Comparison of ENCODE assay signal across 1 fruit fly cellular context in genomic region chr3R:18245044-18245596, dm6.
TF ChIP-seq lines count a peak whose summit lies in the region.

No protein-coding gene starts in this region.

TF ChIP-seq in whole organism, embryonic, 481 proteins besides CTCF, POLR2A, EP300 and RAD21 (continued from another document):
- TF ChIP-seq Dfd (GFP tag; optimal IDR thresholded peaks at IDR 0.05; lab: Kevin White, UChicago), result no peak
- TF ChIP-seq wek (GFP tag; optimal IDR thresholded peaks at IDR 0.05; lab: Kevin White, UChicago), result no peak
- TF ChIP-seq ttk (GFP tag; IDR thresholded peaks at IDR 0.05; lab: Robert Waterston, UW), result 0 out of 2 replicates have a peak, but pooled peaks have one; percentile 17
- no peak for TF ChIP-seq Pdp1 (GFP tag; optimal IDR thresholded peaks at IDR 0.05; lab: Kevin White, UChicago)
- no peak for TF ChIP-seq Bdp1 (GFP tag; optimal IDR thresholded peaks at IDR 0.05; lab: Kevin White, UChicago)
- TF ChIP-seq CG31388 (GFP tag; optimal IDR thresholded peaks at IDR 0.05; lab: Kevin White, UChicago), result no peak
- TF ChIP-seq CG8290 (GFP tag; optimal IDR thresholded peaks at IDR 0.05; lab: Kevin White, UChicago), result no peak
- no peak for TF ChIP-seq CG8290 (tag; optimal IDR thresholded peaks at IDR 0.05; lab: Kevin White, UChicago)
- no peak for TF ChIP-seq tin (GFP tag; optimal IDR thresholded peaks at IDR 0.05; lab: Kevin White, UChicago)
- no peak for TF ChIP-seq CG9817 (tag; optimal IDR thresholded peaks at IDR 0.05; lab: Kevin White, UChicago)
- no peak for TF ChIP-seq vvl (GFP tag; IDR thresholded peaks at IDR 0.05; lab: Robert Waterston, UW)
- TF ChIP-seq insv (GFP tag; optimal IDR thresholded peaks at IDR 0.05; lab: Kevin White, UChicago), result no peak
- TF ChIP-seq CG15601 (tag; optimal IDR thresholded peaks at IDR 0.05; lab: Kevin White, UChicago), result no peak
- no peak for TF ChIP-seq jigr1 (GFP tag; IDR thresholded peaks at IDR 0.05; lab: Robert Waterston, UW)
- TF ChIP-seq CG4820 (GFP tag; optimal IDR thresholded peaks at IDR 0.05; lab: Kevin White, UChicago), result no peak
- TF ChIP-seq CG16779 (GFP tag; IDR thresholded peaks at IDR 0.05; lab: Robert Waterston, UW), result 0 out of 2 replicates have a peak, but pooled peaks have one; percentile 3
- TF ChIP-seq sob (GFP tag; IDR thresholded peaks at IDR 0.05; lab: Robert Waterston, UW), result 0 out of 2 replicates have a peak, but pooled peaks have one; percentile 6
- TF ChIP-seq Asciz (GFP tag; optimal IDR thresholded peaks at IDR 0.05; lab: Kevin White, UChicago), result no peak
- no peak for TF ChIP-seq maf-S (GFP tag; optimal IDR thresholded peaks at IDR 0.05; lab: Kevin White, UChicago)
- peak; percentile 74 for TF ChIP-seq pros (GFP tag; optimal IDR thresholded peaks at IDR 0.05; lab: Kevin White, UChicago)
- TF ChIP-seq ap (GFP tag; IDR thresholded peaks at IDR 0.05; lab: Robert Waterston, UW), result peak; percentile 17; the same call in 1 of the 2 replicates
- no peak for TF ChIP-seq CG7556 (GFP tag; optimal IDR thresholded peaks at IDR 0.05; lab: Kevin White, UChicago)
- TF ChIP-seq CG7745 (tag; optimal IDR thresholded peaks at IDR 0.05; lab: Kevin White, UChicago), result no peak
- TF ChIP-seq hkb (optimal IDR thresholded peaks at IDR 0.05; lab: Kevin White, UChicago), result no peak
- peak; percentile 23; the same call in 1 of the 2 replicates for TF ChIP-seq hkb (GFP tag; IDR thresholded peaks at IDR 0.05; lab: Robert Waterston, UW)
- TF ChIP-seq CG15514 (GFP tag; optimal IDR thresholded peaks at IDR 0.05; lab: Kevin White, UChicago), result no peak
- peak; percentile 35 for TF ChIP-seq cg (GFP tag; optimal IDR thresholded peaks at IDR 0.05; lab: Kevin White, UChicago)
- no peak for TF ChIP-seq CG2199 (GFP tag; IDR thresholded peaks at IDR 0.05; lab: Robert Waterston, UW)
- TF ChIP-seq Gug (GFP tag; IDR thresholded peaks at IDR 0.05; lab: Robert Waterston, UW), result no peak
- no peak for TF ChIP-seq kni (GFP tag; optimal IDR thresholded peaks at IDR 0.05; lab: Kevin White, UChicago)
- TF ChIP-seq lilli (GFP tag; optimal IDR thresholded peaks at IDR 0.05; lab: Kevin White, UChicago), result no peak
- no peak for TF ChIP-seq Sry-δ (GFP tag; optimal IDR thresholded peaks at IDR 0.05; lab: Kevin White, UChicago)
- no peak for TF ChIP-seq Antp (GFP tag; optimal IDR thresholded peaks at IDR 0.05; lab: Kevin White, UChicago)
- TF ChIP-seq Jarid2 (GFP tag; optimal IDR thresholded peaks at IDR 0.05; lab: Kevin White, UChicago), result no peak
- no peak for TF ChIP-seq H2.0 (GFP tag; IDR thresholded peaks at IDR 0.05; lab: Robert Waterston, UW)
- no peak for TF ChIP-seq PHDP (tag; optimal IDR thresholded peaks at IDR 0.05; lab: Kevin White, UChicago)
- no peak for TF ChIP-seq Abd-B (GFP tag; optimal IDR thresholded peaks at IDR 0.05; lab: Kevin White, UChicago)
- TF ChIP-seq ac (GFP tag; optimal IDR thresholded peaks at IDR 0.05; lab: Kevin White, UChicago), result no peak
- TF ChIP-seq CG14441 (GFP tag; IDR thresholded peaks at IDR 0.05; lab: Robert Waterston, UW), result no peak
- no peak for TF ChIP-seq CG12219 (GFP tag; optimal IDR thresholded peaks at IDR 0.05; lab: Kevin White, UChicago)
- no peak for TF ChIP-seq kah (GFP tag; optimal IDR thresholded peaks at IDR 0.05; lab: Kevin White, UChicago)
- TF ChIP-seq onecut (GFP tag; IDR thresholded peaks at IDR 0.05; lab: Robert Waterston, UW), result no peak
- no peak for TF ChIP-seq eve (GFP tag; optimal IDR thresholded peaks at IDR 0.05; lab: Kevin White, UChicago)
- no peak for TF ChIP-seq hth (optimal IDR thresholded peaks at IDR 0.05; lab: Kevin White, UChicago)
- TF ChIP-seq seq (GFP tag; IDR thresholded peaks at IDR 0.05; lab: Robert Waterston, UW), result peak; percentile 16; the same call in 1 of the 2 replicates
- TF ChIP-seq Optix (GFP tag; IDR thresholded peaks at IDR 0.05; lab: Robert Waterston, UW), result no peak
- TF ChIP-seq twi (tag; optimal IDR thresholded peaks at IDR 0.05; lab: Kevin White, UChicago), result no peak
- TF ChIP-seq CG2120 (GFP tag; optimal IDR thresholded peaks at IDR 0.05; lab: Kevin White, UChicago), result no peak
- TF ChIP-seq CG6765 (GFP tag; optimal IDR thresholded peaks at IDR 0.05; lab: Kevin White, UChicago), result no peak
- TF ChIP-seq Hmx (GFP tag; optimal IDR thresholded peaks at IDR 0.05; lab: Kevin White, UChicago), result no peak
- TF ChIP-seq ewg (GFP tag; optimal IDR thresholded peaks at IDR 0.05; lab: Kevin White, UChicago), result peak; percentile 53
- no peak for TF ChIP-seq Hr51 (GFP tag; optimal IDR thresholded peaks at IDR 0.05; lab: Kevin White, UChicago)
- no peak for TF ChIP-seq crp (GFP tag; optimal IDR thresholded peaks at IDR 0.05; lab: Kevin White, UChicago)
- TF ChIP-seq CG11093 (GFP tag; IDR thresholded peaks at IDR 0.05; lab: Robert Waterston, UW), result no peak
- peak; percentile 32 for TF ChIP-seq lab (GFP tag; optimal IDR thresholded peaks at IDR 0.05; lab: Kevin White, UChicago)
- TF ChIP-seq ken (GFP tag; IDR thresholded peaks at IDR 0.05; lab: Robert Waterston, UW), result no peak
- TF ChIP-seq Sry-β (GFP tag; optimal IDR thresholded peaks at IDR 0.05; lab: Kevin White, UChicago), result no peak
- no peak for TF ChIP-seq bbx (GFP tag; IDR thresholded peaks at IDR 0.05; lab: Robert Waterston, UW; ENCODE audit: partially characterized antibody)
- TF ChIP-seq jing (GFP tag; optimal IDR thresholded peaks at IDR 0.05; lab: Kevin White, UChicago), result no peak
- TF ChIP-seq Camta (GFP tag; optimal IDR thresholded peaks at IDR 0.05; lab: Kevin White, UChicago), result no peak
- no peak for TF ChIP-seq CG16815 (GFP tag; optimal IDR thresholded peaks at IDR 0.05; lab: Kevin White, UChicago)
- no peak for TF ChIP-seq Dip3 (GFP tag; optimal IDR thresholded peaks at IDR 0.05; lab: Kevin White, UChicago)
- no peak for TF ChIP-seq CG3163 (GFP tag; optimal IDR thresholded peaks at IDR 0.05; lab: Kevin White, UChicago)
- no peak for TF ChIP-seq CG2202 (tag; optimal IDR thresholded peaks at IDR 0.05; lab: Kevin White, UChicago)
- TF ChIP-seq CG13296 (GFP tag; optimal IDR thresholded peaks at IDR 0.05; lab: Kevin White, UChicago), result no peak
- TF ChIP-seq CG5245 (GFP tag; optimal IDR thresholded peaks at IDR 0.05; lab: Kevin White, UChicago), result no peak
- no peak for TF ChIP-seq CG16863 (GFP tag; optimal IDR thresholded peaks at IDR 0.05; lab: Kevin White, UChicago)
- TF ChIP-seq CG3726 (GFP tag; IDR thresholded peaks at IDR 0.05; lab: Robert Waterston, UW), result no peak
- 0 out of 3 replicates have a peak, but pooled peaks have one; percentile 19 for TF ChIP-seq CG11695 (GFP tag; IDR thresholded peaks at IDR 0.05; lab: Robert Waterston, UW)
- TF ChIP-seq Ravus (GFP tag; IDR thresholded peaks at IDR 0.05; lab: Robert Waterston, UW), result no peak
- no peak for TF ChIP-seq yki (optimal IDR thresholded peaks at IDR 0.05; lab: Kevin White, UChicago)
- TF ChIP-seq ab (GFP tag; optimal IDR thresholded peaks at IDR 0.05; lab: Kevin White, UChicago), result no peak
- no peak for TF ChIP-seq Hr39 (optimal IDR thresholded peaks at IDR 0.05; lab: Kevin White, UChicago)
- TF ChIP-seq CG4854 (GFP tag; optimal IDR thresholded peaks at IDR 0.05; lab: Kevin White, UChicago), result no peak
- TF ChIP-seq nmo (GFP tag; optimal IDR thresholded peaks at IDR 0.05; lab: Kevin White, UChicago), result no peak
- no peak for TF ChIP-seq CG12769 (tag; optimal IDR thresholded peaks at IDR 0.05; lab: Kevin White, UChicago)
- no peak for TF ChIP-seq eyg (GFP tag; optimal IDR thresholded peaks at IDR 0.05; lab: Kevin White, UChicago)
- 0 out of 3 replicates have a peak, but pooled peaks have one; percentile 32 for TF ChIP-seq ci (GFP tag; IDR thresholded peaks at IDR 0.05; lab: Robert Waterston, UW)
- no peak for TF ChIP-seq dm (GFP tag; optimal IDR thresholded peaks at IDR 0.05; lab: Kevin White, UChicago)
- TF ChIP-seq CG4617 (GFP tag; optimal IDR thresholded peaks at IDR 0.05; lab: Kevin White, UChicago; ENCODE audit: borderline replicate concordance), result no peak
- no peak for TF ChIP-seq lmd (GFP tag; IDR thresholded peaks at IDR 0.05; lab: Robert Waterston, UW)
- TF ChIP-seq danr (GFP tag; IDR thresholded peaks at IDR 0.05; lab: Robert Waterston, UW), result no peak
- peak; percentile 29 for TF ChIP-seq Ets65A (GFP tag; lab: Kevin White, UChicago)
- no peak for TF ChIP-seq sr (GFP tag; IDR thresholded peaks at IDR 0.05; lab: Robert Waterston, UW)
- no peak for TF ChIP-seq emc (GFP tag; optimal IDR thresholded peaks at IDR 0.05; lab: Kevin White, UChicago)
- peak; percentile 98 for TF ChIP-seq nerfin-1 (tag; optimal IDR thresholded peaks at IDR 0.05; lab: Kevin White, UChicago)
- TF ChIP-seq CG11247 (GFP tag; IDR thresholded peaks at IDR 0.05; lab: Robert Waterston, UW), result no peak
- no peak for TF ChIP-seq CG4424 (GFP tag; optimal IDR thresholded peaks at IDR 0.05; lab: Kevin White, UChicago)
- no peak for TF ChIP-seq HLHmδ (GFP tag; optimal IDR thresholded peaks at IDR 0.05; lab: Kevin White, UChicago)
- TF ChIP-seq nerfin-2 (GFP tag; IDR thresholded peaks at IDR 0.05; lab: Robert Waterston, UW; ENCODE audit: partially characterized antibody), result 0 out of 2 replicates have a peak, but pooled peaks have one; percentile 14
- no peak for TF ChIP-seq gcm (GFP tag; optimal IDR thresholded peaks at IDR 0.05; lab: Kevin White, UChicago)
- TF ChIP-seq CG8924 (tag; optimal IDR thresholded peaks at IDR 0.05; lab: Kevin White, UChicago), result no peak
- no peak for TF ChIP-seq Rfx (GFP tag; IDR thresholded peaks at IDR 0.05; lab: Robert Waterston, UW)
- no peak for TF ChIP-seq CG6689 (GFP tag; IDR thresholded peaks at IDR 0.05; lab: Robert Waterston, UW)
- no peak for TF ChIP-seq gce (GFP tag; IDR thresholded peaks at IDR 0.05; lab: Robert Waterston, UW)
